Worm (Caenorhabditis elegans) whole organism, L4 larva: ENCODE data around the gene ZC132.9.

Experiments
- F37D6.2 ChIP-seq: sonication (generic microtip); optimal IDR thresholded peaks from 2 replicates; lab custom pipeline; 2016; ENCODE audit warnings: mild to moderate bottlenecking, missing genetic modification characterization, missing compliant biosample characterization
- F49E8.2 ChIP-seq: sonication (generic microtip); optimal IDR thresholded peaks from 2 replicates; lab custom pipeline; 2016; ENCODE audit warnings: missing compliant biosample characterization, mild to moderate bottlenecking, missing genetic modification characterization, borderline replicate concordance
- T26A8.4 ChIP-seq: fragments of 200-800 bp; sonication (Bioruptor generic); IDR thresholded peaks from 2 replicates; pipeline ENCODE4 v1.3.6; 2022; ENCODE audit warnings: missing genetic modification characterization, missing compliant biosample characterization
- Y75B8A.6 ChIP-seq: fragments of 200-800 bp; sonication (Bioruptor generic); IDR thresholded peaks from 2 replicates; pipeline ENCODE4 v1.3.6; 2022; ENCODE audit warnings: missing genetic modification reagents, missing genetic modification characterization, missing compliant biosample characterization
- aha-1 ChIP-seq: fragments of 150-350 bp; peaks from one replicate; lab custom pipeline; 2014; ENCODE audit warnings: missing biosample characterization, missing genetic modification characterization
- ama-1 ChIP-seq: fragments of 150-350 bp; optimal IDR thresholded peaks from 2 replicates; lab custom pipeline; 2014; ENCODE audit warnings: inconsistent platforms, mixed read lengths
- ceh-28 ChIP-seq: fragments of 150-350 bp; optimal IDR thresholded peaks from 2 replicates; lab custom pipeline; 2014; ENCODE audit warnings: missing biosample characterization, missing genetic modification reagents, missing genetic modification characterization
- ceh-62 ChIP-seq: sonication (generic microtip); optimal IDR thresholded peaks from 2 replicates; lab custom pipeline; 2017; ENCODE audit warnings: missing biosample characterization, missing genetic modification characterization
- ces-1 ChIP-seq: fragments of 150-350 bp; sonication (generic microtip); optimal IDR thresholded peaks from 4 replicates; lab custom pipeline; 2014; ENCODE audit warnings: missing biosample characterization, missing genetic modification reagents, missing genetic modification characterization
- daf-19 ChIP-seq: fragments of 200-800 bp; sonication (Bioruptor generic); conservative IDR thresholded peaks from 2 replicates; pipeline ENCODE4 v1.3.6; 2022; ENCODE audit warnings: missing genetic modification characterization, missing compliant biosample characterization
- dmd-6 ChIP-seq: fragments of 200-800 bp; sonication (Bioruptor generic); IDR thresholded peaks from 2 replicates; pipeline ENCODE4 v1.3.6; 2022; ENCODE audit warnings: missing genetic modification reagents, missing genetic modification characterization, missing compliant biosample characterization
- dve-1 ChIP-seq: sonication (generic microtip); optimal IDR thresholded peaks from 2 replicates; lab custom pipeline; 2017; ENCODE audit warnings: antibody characterized with exemption, mild to moderate bottlenecking, missing genetic modification characterization, missing compliant biosample characterization; ENCODE audit not compliant: insufficient read depth
- egl-27 ChIP-seq: sonication (generic microtip); optimal IDR thresholded peaks from 3 replicates; lab custom pipeline; 2017; ENCODE audit warnings: missing biosample characterization, missing genetic modification reagents, missing genetic modification characterization
- gei-8 ChIP-seq: fragments of 200-800 bp; sonication (Bioruptor generic); optimal IDR thresholded peaks from 2 replicates; lab custom pipeline; 2018; ENCODE audit warnings: mild to moderate bottlenecking, missing genetic modification characterization, missing compliant biosample characterization
- hif-1 ChIP-seq, 2 experiments: sonication (generic microtip); optimal IDR thresholded peaks; 2 replicates each; lab custom pipeline; 2016 to 2017; ENCODE audit warnings: missing compliant biosample characterization in 2 of 2, missing genetic modification characterization in 2 of 2, missing genetic modification reagents in 2 of 2, missing genotype in 2 of 2, mild to moderate bottlenecking in 1 of 2
- hlh-11 ChIP-seq: fragments of 200-800 bp; sonication (Bioruptor generic); optimal IDR thresholded peaks from 2 replicates; lab custom pipeline; 2018; ENCODE audit warnings: mild to moderate bottlenecking, missing genetic modification characterization, missing compliant biosample characterization
- lin-13 ChIP-seq: fragments of 150-350 bp; optimal IDR thresholded peaks from 2 replicates; lab custom pipeline; 2014; ENCODE audit warnings: missing biosample characterization, missing genetic modification reagents, missing genetic modification characterization
- lin-38 ChIP-seq: fragments of 200-800 bp; sonication (Bioruptor generic); IDR thresholded peaks from 2 replicates; pipeline ENCODE4 v1.3.6; 2022; ENCODE audit warnings: missing genetic modification reagents, missing genetic modification characterization, missing compliant biosample characterization
- lsy-2 ChIP-seq, 2 experiments: fragments of 150-350 bp in 1 of 2; sonication (generic microtip) in 1 of 2; optimal IDR thresholded peaks; 2 replicates each; lab custom pipeline; 2014 to 2017; ENCODE audit warnings: missing biosample characterization in 2 of 2, missing genetic modification characterization in 2 of 2
- mdl-1 ChIP-seq, 2 experiments: fragments of 150-350 bp in 1 of 2; sonication (generic microtip) in 1 of 2; optimal IDR thresholded peaks; 2 replicates each; lab custom pipeline; 2014 to 2017; ENCODE audit warnings: missing biosample characterization in 2 of 2, missing genetic modification characterization in 2 of 2
- nhr-111 ChIP-seq: fragments of 200-800 bp; sonication (Bioruptor generic); optimal IDR thresholded peaks from 2 replicates; lab custom pipeline; 2018; ENCODE audit warnings: mild to moderate bottlenecking, missing genetic modification characterization, missing compliant biosample characterization
- nhr-237 ChIP-seq: sonication (generic microtip); optimal IDR thresholded peaks from 2 replicates; lab custom pipeline; 2017; ENCODE audit warnings: missing biosample characterization, missing genetic modification characterization
- nhr-28 ChIP-seq: fragments of 150-350 bp; optimal IDR thresholded peaks from 2 replicates; lab custom pipeline; 2014; ENCODE audit warnings: missing biosample characterization, missing genetic modification characterization
- nhr-41 ChIP-seq: fragments of 200-800 bp; sonication (Bioruptor generic); IDR thresholded peaks from 2 replicates; pipeline ENCODE4 v1.3.6; 2022; ENCODE audit warnings: missing genetic modification reagents, missing genetic modification characterization, missing compliant biosample characterization
- nhr-6 ChIP-seq: fragments of 150-350 bp; optimal IDR thresholded peaks from 2 replicates; lab custom pipeline; 2014; ENCODE audit warnings: missing biosample characterization, missing genetic modification characterization
- pha-4 ChIP-seq, 2 experiments: fragments of 150-350 bp in 1 of 2; fragments of 200-800 bp in 1 of 2; sonication (Bioruptor generic) in 1 of 2; IDR thresholded peaks in 1 of 2; optimal IDR thresholded peaks in 1 of 2; 2 replicates each; pipeline versions ENCODE4 v1.3.6 to Lab custom; 2014 to 2022; ENCODE audit warnings: missing genetic modification characterization in 2 of 2, missing genetic modification reagents in 2 of 2, missing biosample characterization in 1 of 2, missing compliant biosample characterization in 1 of 2
- rbr-2 ChIP-seq: sonication (generic microtip); optimal IDR thresholded peaks from 2 replicates; lab custom pipeline; 2016; ENCODE audit warnings: missing genotype, missing genetic modification characterization, missing compliant biosample characterization
- sdz-12 ChIP-seq: fragments of 200-800 bp; sonication (Bioruptor generic); optimal IDR thresholded peaks from 2 replicates; lab custom pipeline; 2018; ENCODE audit warnings: mild to moderate bottlenecking, missing genetic modification characterization, missing compliant biosample characterization
- skn-1 ChIP-seq: fragments of 150-350 bp; optimal IDR thresholded peaks from 2 replicates; lab custom pipeline; 2014; ENCODE audit warnings: missing biosample characterization, missing genetic modification characterization
- unc-62 ChIP-seq, 3 experiments: fragments of 150-350 bp in 1 of 3; sonication (generic microtip); optimal IDR thresholded peaks in 2 of 3; peaks in 1 of 3; 1 replicate in 1 of 3; 2 replicates in 2 of 3; lab custom pipeline; 2014 to 2017; ENCODE audit warnings: missing biosample characterization in 3 of 3, missing genetic modification characterization in 3 of 3, missing genetic modification reagents in 3 of 3, missing genotype in 1 of 3
- vab-7 ChIP-seq: fragments of 200-800 bp; sonication (Bioruptor generic); IDR thresholded peaks from 2 replicates; pipeline ENCODE4 v1.3.6; 2022; ENCODE audit warnings: missing genetic modification reagents, missing genetic modification characterization, missing compliant biosample characterization
- zag-1 ChIP-seq: fragments of 150-350 bp; optimal IDR thresholded peaks from 2 replicates; lab custom pipeline; 2014; ENCODE audit warnings: missing biosample characterization, missing genetic modification characterization
- zfp-2 ChIP-seq: sonication (generic microtip); optimal IDR thresholded peaks from 2 replicates; lab custom pipeline; 2016; ENCODE audit warnings: mild to moderate bottlenecking, missing genetic modification characterization, missing compliant biosample characterization
- zip-2 ChIP-seq: fragments of 150-350 bp; optimal IDR thresholded peaks from 2 replicates; lab custom pipeline; 2014; ENCODE audit warnings: missing biosample characterization, missing genetic modification characterization
- ztf-7 ChIP-seq: fragments of 150-350 bp; optimal IDR thresholded peaks from 2 replicates; lab custom pipeline; 2014; ENCODE audit warnings: missing biosample characterization, missing genetic modification characterization

The ZC132.9 gene

DNA sequence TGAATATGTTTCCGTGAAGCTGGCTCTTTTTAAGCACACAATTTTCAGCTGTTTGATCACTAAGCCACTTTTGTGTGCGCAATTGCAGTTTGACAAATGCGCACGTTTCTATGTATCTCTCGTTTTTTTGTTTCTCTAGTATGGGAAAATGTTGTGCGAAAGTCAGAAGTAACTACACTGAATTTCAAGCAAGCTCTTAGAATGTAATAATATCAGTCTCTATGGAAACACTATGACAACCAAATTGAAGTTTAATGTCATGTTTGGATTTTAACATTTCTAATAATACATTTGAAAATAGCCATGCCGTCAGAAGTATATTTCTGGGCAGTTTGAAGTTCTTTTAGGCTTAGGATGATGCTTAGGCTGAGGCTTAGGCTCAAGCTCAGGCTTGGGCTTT is at the start of gene ZC132.9:
TSS of gene ZC132.9 (minus strand) at position 101 of the 400 bp plus-strand sequence.
- TF ChIP-seq hlh-11 (tag; lab: Kevin White, UChicago) (no peak), nhr-6 (tag; lab: Kevin White, UChicago) (no peak), lin-13 (GFP tag; lab: Kevin White, UChicago) (no peak)

DNA sequence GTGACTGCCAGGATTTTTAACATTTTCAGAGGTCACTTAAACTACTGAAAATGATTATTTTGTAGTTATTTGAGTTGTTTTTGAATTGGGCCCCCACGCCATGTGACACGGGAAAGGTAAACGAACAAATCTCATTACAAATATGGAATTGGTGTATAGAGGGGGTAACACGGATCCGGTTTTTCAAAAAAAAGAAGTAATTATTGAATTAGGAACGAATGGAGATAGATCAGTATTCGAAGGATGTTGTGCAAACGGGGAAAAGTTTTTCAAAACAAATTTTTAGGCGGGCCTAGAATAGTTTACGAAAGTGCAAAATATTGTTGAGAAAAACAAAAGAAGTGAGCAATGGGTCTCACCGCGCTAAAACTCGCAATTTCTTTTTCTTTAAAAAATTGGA is 46.7 kb upstream of the ZC132.9 start, which contains the start of gene F32D1.11:
TSS of gene F32D1.11 (minus strand) at position 101 of the 400 bp plus-strand sequence.
- no peak for TF ChIP-seq ceh-62
- no peak for TF ChIP-seq T26A8.4
- TF ChIP-seq vab-7 = no peak
- TF ChIP-seq lin-38 (GFP tag; lab: Robert Waterston, UW) = no peak
- no peak for TF ChIP-seq ama-1 (lab: Kevin White, UChicago)
- no peak for TF ChIP-seq Y75B8A.6 (GFP tag; lab: Robert Waterston, UW)
- no peak for TF ChIP-seq mdl-1 (tag; optimal IDR thresholded peaks at IDR 0.05; lab: Kevin White, UChicago)
- TF ChIP-seq nhr-111 = no peak
- TF ChIP-seq aha-1 (tag; lab: Kevin White, UChicago) = no peak
- no peak for TF ChIP-seq daf-19 (GFP tag; lab: Robert Waterston, UW)
- TF ChIP-seq dve-1 (tag; lab: Kevin White, UChicago) = no peak
- no peak for TF ChIP-seq zag-1 (tag; lab: Kevin White, UChicago)
- no peak for TF ChIP-seq pha-4 (GFP tag; IDR thresholded peaks at IDR 0.05; lab: Robert Waterston, UW)
- no peak for TF ChIP-seq pha-4 (tag; optimal IDR thresholded peaks at IDR 0.05; lab: Kevin White, UChicago)
- no peak for TF ChIP-seq hif-1 (tag; optimal IDR thresholded peaks at IDR 0.05; lab: Kevin White, UChicago)
- no peak for TF ChIP-seq egl-27
- no peak for TF ChIP-seq zip-2 (tag; lab: Kevin White, UChicago)
- no peak for TF ChIP-seq rbr-2 (tag; lab: Kevin White, UChicago)

DNA sequence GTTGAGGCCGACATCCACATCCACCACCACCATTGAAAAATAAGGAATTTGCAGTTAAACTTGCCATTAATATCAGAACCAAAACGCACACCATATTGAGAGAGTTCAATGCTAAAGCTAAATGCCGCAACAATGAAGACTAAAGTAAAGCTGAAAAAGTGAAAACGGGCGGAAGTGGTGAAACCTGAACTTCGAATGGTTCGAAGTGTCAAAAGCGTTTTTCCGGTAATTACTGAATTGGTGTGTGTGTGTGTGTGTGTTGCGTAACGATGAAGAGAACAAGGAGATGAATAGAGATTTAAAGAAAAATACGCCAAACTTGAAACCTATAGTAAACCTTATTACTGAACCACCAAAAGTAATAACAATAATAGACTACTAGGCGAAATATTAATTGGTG is 44.8 kb upstream of the ZC132.9 start, which contains the start of gene grl-13:
TSS of gene grl-13 (minus strand) at position 101 of the 400 bp plus-strand sequence.
- peak in 1 of 2 experiments; percentile 30 for TF ChIP-seq unc-62 (GFP tag; optimal IDR thresholded peaks at IDR 0.05 in 1 of 2; lab: Kevin White, UChicago)
- TF ChIP-seq unc-62 (tag; optimal IDR thresholded peaks at IDR 0.05; lab: Kevin White, UChicago) = no peak
- TF ChIP-seq gei-8 = no peak

DNA sequence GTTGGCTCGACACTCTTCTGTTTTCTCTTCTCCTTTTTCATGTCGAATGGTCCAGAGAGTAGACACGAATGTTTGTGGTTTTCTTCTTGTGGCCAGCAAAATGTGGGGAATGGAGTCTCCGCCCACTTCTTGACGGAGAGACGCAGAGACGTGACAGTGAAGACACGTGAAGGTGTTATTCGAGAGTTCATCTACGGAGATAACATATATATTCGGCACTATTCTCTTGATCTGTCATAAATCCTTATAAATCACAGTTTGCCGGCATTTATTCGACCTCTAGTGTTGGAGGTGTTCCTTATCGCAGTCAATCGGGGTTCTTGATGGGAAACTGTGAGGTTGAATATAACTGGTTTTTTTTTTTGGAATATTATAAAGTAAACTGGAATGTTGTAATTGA is 41.7 kb upstream of the ZC132.9 start, which contains the start of gene F32D1.3:
TSS of gene F32D1.3 (minus strand) at position 65 of the 400 bp plus-strand sequence.
- TF ChIP-seq unc-62 (GFP tag; optimal IDR thresholded peaks at IDR 0.05 in 1 of 2; lab: Kevin White, UChicago) (peak in 1 of 2 experiments; percentile 83), unc-62 (tag; optimal IDR thresholded peaks at IDR 0.05; lab: Kevin White, UChicago) (no peak), mdl-1 (tag; optimal IDR thresholded peaks at IDR 0.05; lab: Kevin White, UChicago) (peak in 1 of 2 experiments; percentile 14), gei-8 (no peak), nhr-28 (peak; percentile 1)

DNA sequence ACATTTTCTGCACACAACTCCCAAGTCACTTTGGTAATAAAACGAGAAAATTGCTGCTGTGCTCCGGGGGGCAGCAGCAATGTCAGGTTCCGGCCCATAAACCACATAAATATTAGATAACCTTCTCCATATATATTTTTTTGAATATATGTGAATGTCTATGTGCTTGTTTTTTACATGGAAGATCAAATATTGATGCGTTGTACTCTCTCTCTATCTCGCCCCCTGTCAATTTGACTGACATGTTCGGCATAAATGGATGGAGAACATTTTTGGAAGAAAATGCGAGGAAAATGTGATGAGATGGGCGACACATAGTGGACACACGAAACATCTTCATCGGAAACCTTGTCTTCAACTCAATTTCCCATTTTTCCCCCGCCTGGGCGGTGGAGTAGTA is 40.3 kb upstream of the ZC132.9 start:
- peak; percentile 20; the same call in 1 of the 2 replicates for TF ChIP-seq dmd-6 (GFP tag; lab: Robert Waterston, UW)
- peak in 1 of 2 experiments; percentile 88 for TF ChIP-seq unc-62 (GFP tag; optimal IDR thresholded peaks at IDR 0.05 in 1 of 2; lab: Kevin White, UChicago)
- TF ChIP-seq unc-62 (tag; optimal IDR thresholded peaks at IDR 0.05; lab: Kevin White, UChicago) = no peak
- no peak for TF ChIP-seq nhr-237 (tag; lab: Kevin White, UChicago)
- TF ChIP-seq nhr-41 (GFP tag; lab: Robert Waterston, UW) = no peak
- TF ChIP-seq, all 104 proteins: peak for 2

DNA sequence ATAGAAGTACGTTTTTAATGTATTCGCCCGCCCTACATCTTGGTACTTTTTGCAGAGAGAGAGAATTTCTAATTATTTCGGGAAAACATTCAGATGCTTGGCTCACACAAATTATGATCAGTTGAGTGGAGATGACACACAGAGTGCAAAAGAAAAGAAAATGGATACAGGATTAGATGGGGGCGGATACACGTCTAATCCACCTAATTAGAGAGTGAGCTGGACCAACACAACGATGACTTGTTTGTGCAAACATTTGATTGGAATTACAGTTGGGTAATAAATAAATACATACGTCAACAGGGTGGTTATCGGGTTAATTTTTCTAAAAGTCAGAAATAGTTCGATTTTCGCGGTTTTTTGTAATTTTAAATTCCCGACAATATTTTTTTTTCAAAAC is 39.4 kb upstream of the ZC132.9 start:
- TF ChIP-seq dve-1 (tag; lab: Kevin White, UChicago) (no peak), unc-62 (GFP tag; optimal IDR thresholded peaks at IDR 0.05 in 1 of 2; lab: Kevin White, UChicago) (peak in 1 of 2 experiments; percentile 5), unc-62 (tag; optimal IDR thresholded peaks at IDR 0.05; lab: Kevin White, UChicago) (no peak)
- TF ChIP-seq, all 104 proteins: peak for 1

DNA sequence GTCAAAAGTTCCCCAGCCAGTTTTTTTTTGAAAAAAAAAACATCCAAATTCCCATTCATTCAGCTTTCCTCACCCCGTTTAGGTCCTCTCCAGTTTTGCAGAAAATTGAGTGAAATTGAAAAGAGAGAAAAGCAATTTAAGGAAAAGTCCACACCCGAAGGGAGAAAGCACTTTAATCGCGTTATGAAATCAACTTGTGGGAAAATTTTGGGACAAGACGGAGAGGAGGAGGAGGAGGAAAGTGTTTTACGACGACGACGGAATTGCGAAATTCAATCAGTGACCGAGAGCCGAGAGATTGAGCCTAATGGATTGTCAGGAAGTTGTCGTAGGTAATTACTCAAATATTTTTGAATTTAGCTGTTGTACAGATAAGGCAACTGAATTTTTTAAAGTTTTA is 37.6 kb upstream of the ZC132.9 start:
- TF ChIP-seq ces-1 (GFP tag; lab: Kevin White, UChicago) (peak; percentile 56), sdz-12 (GFP tag; lab: Kevin White, UChicago) (no peak), lsy-2 (tag; optimal IDR thresholded peaks at IDR 0.05; lab: Kevin White, UChicago) (peak in 1 of 2 experiments; percentile 39), F37D6.2 (no peak), ztf-7 (tag; lab: Kevin White, UChicago) (no peak), Y75B8A.6 (GFP tag; lab: Robert Waterston, UW) (no peak), ceh-28 (tag; lab: Kevin White, UChicago) (no peak), F49E8.2 (no peak), daf-19 (GFP tag; lab: Robert Waterston, UW) (no peak), zfp-2 (no peak), skn-1 (tag; lab: Kevin White, UChicago) (no peak), hlh-11 (tag; lab: Kevin White, UChicago) (no peak)
- TF ChIP-seq, all 104 proteins: peak for 2
